Fruit fly (Drosophila melanogaster): Measurements from ENCODE around the gene CG11470.
A peak's percentile ranks its signal among the peaks of the same experiment; 100 is the strongest.

The CG11470 gene

dm6 chr3R:29557555-29557954, 32.0 kb downstream of the CG11470 start:
- TF ChIP-seq ss (GFP tag; optimal IDR thresholded peaks at IDR 0.05) (no peak), CG6276 (GFP tag; optimal IDR thresholded peaks at IDR 0.05) (no peak), eg (GFP tag; IDR thresholded peaks at IDR 0.05) (no peak), Gug (GFP tag; IDR thresholded peaks at IDR 0.05) (no peak), CG15336 (GFP tag; IDR thresholded peaks at IDR 0.05) (no peak), CG8119 (GFP tag; IDR thresholded peaks at IDR 0.05) (no peak), CG10669 (GFP tag; optimal IDR thresholded peaks at IDR 0.05) (no peak), fkh (GFP tag; optimal IDR thresholded peaks at IDR 0.05) (no peak), Hr39 (GFP tag; optimal IDR thresholded peaks at IDR 0.05) (no peak), Sox15 (GFP tag; optimal IDR thresholded peaks at IDR 0.05) (no peak), achi (GFP tag; optimal IDR thresholded peaks at IDR 0.05) (no peak), CG34406 (GFP tag; optimal IDR thresholded peaks at IDR 0.05) (no peak), Hr4 (GFP tag; optimal IDR thresholded peaks at IDR 0.05) (no peak), CG8632 (GFP tag; optimal IDR thresholded peaks at IDR 0.05) (no peak), dsx (GFP tag; optimal IDR thresholded peaks at IDR 0.05; ENCODE audit: poor library complexity, severe bottlenecking) (no peak)

- no peak for TF ChIP-seq CG8319 (GFP tag; optimal IDR thresholded peaks at IDR 0.05)
- TF ChIP-seq Hr39 (GFP tag; optimal IDR thresholded peaks at IDR 0.05) = no peak
- no peak for TF ChIP-seq acj6 (GFP tag; optimal IDR thresholded peaks at IDR 0.05)
- no peak for TF ChIP-seq CG6276 (GFP tag; optimal IDR thresholded peaks at IDR 0.05)
- TF ChIP-seq CG4318 (GFP tag; optimal IDR thresholded peaks at IDR 0.05) = no peak
- 0 out of 3 replicates have a peak, but pooled peaks have one; percentile 42 for TF ChIP-seq eg (GFP tag; IDR thresholded peaks at IDR 0.05)
- no peak for TF ChIP-seq CG10669 (GFP tag; optimal IDR thresholded peaks at IDR 0.05)
- TF ChIP-seq ss (GFP tag; optimal IDR thresholded peaks at IDR 0.05) = peak; percentile 21 to 38
- no peak for TF ChIP-seq achi (GFP tag; optimal IDR thresholded peaks at IDR 0.05)
- TF ChIP-seq topi (GFP tag; optimal IDR thresholded peaks at IDR 0.05) = peak; percentile 3
- TF ChIP-seq CG3919 (GFP tag; optimal IDR thresholded peaks at IDR 0.05) = peak; percentile 39
- TF ChIP-seq dsx (GFP tag; optimal IDR thresholded peaks at IDR 0.05; ENCODE audit: poor library complexity, severe bottlenecking) = peak; percentile 54
- TF ChIP-seq CG32006 (GFP tag; optimal IDR thresholded peaks at IDR 0.05) = peak; percentile 3
- TF ChIP-seq CG11762 (GFP tag; optimal IDR thresholded peaks at IDR 0.05; ENCODE audit: insufficient read depth) = no peak
- peak; percentile 31 for TF ChIP-seq vri (GFP tag; optimal IDR thresholded peaks at IDR 0.05)
- no peak for TF ChIP-seq pdm3 (GFP tag; optimal IDR thresholded peaks at IDR 0.05)
- TF ChIP-seq CG16779 (tag; optimal IDR thresholded peaks at IDR 0.05) = no peak
- no peak for TF ChIP-seq Sox15 (GFP tag; optimal IDR thresholded peaks at IDR 0.05)
- TF ChIP-seq Ets21C (GFP tag; optimal IDR thresholded peaks at IDR 0.05) = no peak
- peak; percentile 52 for TF ChIP-seq CG1621 (tag; optimal IDR thresholded peaks at IDR 0.05)
- no peak for TF ChIP-seq CG34406 (GFP tag; optimal IDR thresholded peaks at IDR 0.05)
- TF ChIP-seq Sox14 (GFP tag; optimal IDR thresholded peaks at IDR 0.05) = peak; percentile 15
- TF ChIP-seq lz (GFP tag; optimal IDR thresholded peaks at IDR 0.05) = no peak
- no peak for TF ChIP-seq Hr38 (GFP tag; optimal IDR thresholded peaks at IDR 0.05)
- TF ChIP-seq dac (GFP tag; optimal IDR thresholded peaks at IDR 0.05) = no peak
- TF ChIP-seq cyc (GFP tag; optimal IDR thresholded peaks at IDR 0.05) = no peak
- TF ChIP-seq Eip78C (GFP tag) = peak; percentile 64
- peak; percentile 4 for TF ChIP-seq Met (GFP tag; optimal IDR thresholded peaks at IDR 0.05)
- TF ChIP-seq CG6792 (GFP tag; optimal IDR thresholded peaks at IDR 0.05) = no peak
- peak; percentile 84 for TF ChIP-seq svp (GFP tag)
- no peak for TF ChIP-seq CG31627 (GFP tag; optimal IDR thresholded peaks at IDR 0.05)
- TF ChIP-seq CG6808 (GFP tag; optimal IDR thresholded peaks at IDR 0.05) = no peak
- TF ChIP-seq Eip75B (GFP tag; optimal IDR thresholded peaks at IDR 0.05) = peak; percentile 11
- no peak for TF ChIP-seq CG9139 (GFP tag; optimal IDR thresholded peaks at IDR 0.05)
- TF ChIP-seq esn (GFP tag; optimal IDR thresholded peaks at IDR 0.05) = peak; percentile 8
- peak; percentile 20 for TF ChIP-seq Sox102F (GFP tag; optimal IDR thresholded peaks at IDR 0.05)
- TF ChIP-seq CG15336 (GFP tag; IDR thresholded peaks at IDR 0.05) = no peak
- no peak for TF ChIP-seq OdsH (GFP tag; optimal IDR thresholded peaks at IDR 0.05)
- TF ChIP-seq CG11294 (GFP tag; IDR thresholded peaks at IDR 0.05) = no peak
- TF ChIP-seq Blimp-1 (GFP tag; optimal IDR thresholded peaks at IDR 0.05) = no peak
- TF ChIP-seq CG7368 (GFP tag; optimal IDR thresholded peaks at IDR 0.05) = no peak
- no peak for TF ChIP-seq CG11902 (GFP tag; optimal IDR thresholded peaks at IDR 0.05)
- no peak for TF ChIP-seq Ets96B (tag; optimal IDR thresholded peaks at IDR 0.05)
- peak; percentile 2 for TF ChIP-seq fd85E (GFP tag; optimal IDR thresholded peaks at IDR 0.05)
Measured at dm6 chr3R:29556003-29556467, 33.5 kb downstream of the CG11470 start, which contains the start of gene Dr. Gene Dr (plus strand): TSS chr3R:29556386.
